Worm (Caenorhabditis elegans) whole organism, early embryonic: Measurements from ENCODE around the gene gex-5.

ENCODE experiments used
- ama-1 ChIP-seq: fragments of 150-350 bp; optimal IDR thresholded peaks from 2 replicates; lab custom pipeline; 2014
- ceh-13 ChIP-seq: fragments of 200-800 bp; sonication (Bioruptor generic); optimal IDR thresholded peaks from 2 replicates; lab custom pipeline; 2018; ENCODE audit warnings: mild to moderate bottlenecking, missing genetic modification characterization, missing compliant biosample characterization
- ceh-36 ChIP-seq: sonication (generic microtip); optimal IDR thresholded peaks from 2 replicates; lab custom pipeline; 2016; ENCODE audit warnings: missing genetic modification characterization, inconsistent platforms, missing compliant biosample characterization
- hmg-4 ChIP-seq: fragments of 200-800 bp; sonication (Bioruptor generic); optimal IDR thresholded peaks from 2 replicates; lab custom pipeline; 2018; ENCODE audit warnings: mild to moderate bottlenecking, missing genetic modification characterization, missing compliant biosample characterization
- hnd-1 ChIP-seq: sonication (generic microtip); optimal IDR thresholded peaks from 2 replicates; lab custom pipeline; 2016; ENCODE audit warnings: missing genetic modification characterization, missing compliant biosample characterization
- sea-1 ChIP-seq: fragments of 200-800 bp; sonication (Bioruptor generic); conservative IDR thresholded peaks from 2 replicates; pipeline ENCODE4 v1.3.6; 2022; ENCODE audit warnings: missing genetic modification characterization, missing compliant biosample characterization
- tbx-37 ChIP-seq: fragments of 200-800 bp; sonication (Bioruptor generic); conservative IDR thresholded peaks from 2 replicates; pipeline ENCODE4 v1.3.6; 2022; ENCODE audit warnings: missing genetic modification reagents, missing genetic modification characterization, missing compliant biosample characterization
- tra-4 ChIP-seq: sonication (generic microtip); optimal IDR thresholded peaks from 2 replicates; lab custom pipeline; 2017; ENCODE audit warnings: missing genetic modification characterization, missing compliant biosample characterization

DNA sequence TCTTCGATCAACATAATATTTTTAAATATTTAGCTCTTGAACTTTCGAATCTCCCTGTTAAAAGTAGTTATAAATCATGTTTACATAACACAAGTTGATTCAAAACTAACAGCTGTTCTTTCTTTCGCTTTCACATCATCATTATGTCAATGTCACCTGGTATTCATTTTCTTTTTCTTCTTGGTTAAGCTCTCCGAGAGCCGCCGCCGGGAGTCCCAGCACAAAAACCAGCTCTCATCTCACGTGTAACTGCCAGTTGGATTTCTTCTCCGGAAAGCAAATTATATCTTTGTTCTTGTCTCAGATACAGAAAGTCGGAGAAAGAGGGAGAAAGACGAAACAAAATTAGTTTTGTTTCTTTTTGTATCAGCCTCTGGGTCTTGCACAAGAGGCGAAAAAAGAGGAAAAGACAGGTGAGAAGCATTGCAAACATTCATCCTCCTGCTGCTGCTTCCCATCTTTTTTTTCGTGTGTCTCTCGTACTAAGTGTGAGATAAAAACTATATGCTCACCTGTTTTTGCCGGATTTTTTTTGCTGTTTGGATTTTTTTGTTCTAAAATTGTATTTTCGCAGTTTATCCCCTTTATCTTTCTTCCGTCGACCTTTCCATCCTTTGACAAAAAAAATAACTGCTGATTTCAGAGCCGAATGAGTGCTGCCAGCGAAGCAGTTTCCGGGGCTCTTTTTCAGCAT lies 50.3 kb downstream of the gex-5 start, which contains the start of gene F17C8.3:
- TF ChIP-seq ama-1 (lab: Kevin White, UChicago) (no peak), ceh-13 (GFP tag; lab: Kevin White, UChicago) (no peak), hmg-4 (GFP tag; lab: Kevin White, UChicago) (no peak), sea-1 (GFP tag; lab: Robert Waterston, UW) (no peak), ceh-36 (no peak), tra-4 (no peak), tbx-37 (no peak), hnd-1 (tag; lab: Kevin White, UChicago) (no peak)
